Worm (Caenorhabditis elegans) whole organism, late embryonic: ENCODE data around the gene mrpl-41.

Experiments used
- C08G9.2 ChIP-seq: sonication (generic microtip); optimal IDR thresholded peaks from 2 replicates; lab custom pipeline; 2016; ENCODE audit warnings: mild to moderate bottlenecking, missing genetic modification characterization, moderate library complexity, missing compliant biosample characterization
- C38D4.7 ChIP-seq: fragments of 200-800 bp; sonication (Bioruptor generic); optimal IDR thresholded peaks from 2 replicates; lab custom pipeline; 2018; ENCODE audit warnings: mild to moderate bottlenecking, missing genetic modification characterization, moderate library complexity, missing compliant biosample characterization
- F13H6.1 ChIP-seq: sonication (generic microtip); optimal IDR thresholded peaks from 2 replicates; lab custom pipeline; 2016; ENCODE audit warnings: missing genetic modification characterization, missing compliant biosample characterization
- K02D7.2 ChIP-seq: sonication (generic microtip); optimal IDR thresholded peaks from 2 replicates; lab custom pipeline; 2017; ENCODE audit warnings: mild to moderate bottlenecking, missing genetic modification characterization, missing compliant biosample characterization
- K09A11.1 ChIP-seq: sonication (generic microtip); optimal IDR thresholded peaks from 2 replicates; lab custom pipeline; 2017; ENCODE audit warnings: antibody characterized with exemption, mild to moderate bottlenecking, missing genetic modification characterization, missing compliant biosample characterization; ENCODE audit not compliant: insufficient read depth
- ahr-1 ChIP-seq: sonication (generic microtip); optimal IDR thresholded peaks from 2 replicates; lab custom pipeline; 2016; ENCODE audit warnings: missing genetic modification characterization, missing compliant biosample characterization
- ceh-14 ChIP-seq: sonication (generic microtip); optimal IDR thresholded peaks from 2 replicates; lab custom pipeline; 2016; ENCODE audit warnings: missing genotype, missing genetic modification characterization, missing compliant biosample characterization
- ceh-18 ChIP-seq: sonication (generic microtip); optimal IDR thresholded peaks from 2 replicates; lab custom pipeline; 2016; ENCODE audit warnings: missing genetic modification characterization, missing compliant biosample characterization
- ceh-19 ChIP-seq: fragments of 200-800 bp; sonication (Bioruptor generic); optimal IDR thresholded peaks from 2 replicates; lab custom pipeline; 2018; ENCODE audit warnings: mild to moderate bottlenecking, missing genetic modification characterization, missing compliant biosample characterization
- ceh-2 ChIP-seq: sonication (generic microtip); optimal IDR thresholded peaks from 2 replicates; lab custom pipeline; 2016; ENCODE audit warnings: missing genotype, missing genetic modification characterization, missing compliant biosample characterization
- ceh-30 ChIP-seq: fragments of 150-350 bp; optimal IDR thresholded peaks from 2 replicates; lab custom pipeline; 2014; ENCODE audit warnings: missing biosample characterization, missing genetic modification characterization
- ceh-31 ChIP-seq: sonication (generic microtip); optimal IDR thresholded peaks from 2 replicates; lab custom pipeline; 2016; ENCODE audit warnings: missing genetic modification characterization, missing compliant biosample characterization
- ceh-34 ChIP-seq: sonication (generic microtip); optimal IDR thresholded peaks from 2 replicates; lab custom pipeline; 2016; ENCODE audit warnings: mild to moderate bottlenecking, missing genetic modification characterization, missing compliant biosample characterization
- ceh-45 ChIP-seq: fragments of 200-800 bp; sonication (Bioruptor generic); IDR thresholded peaks from 2 replicates; pipeline ENCODE4 v1.3.6; 2022; ENCODE audit warnings: missing genetic modification reagents, missing genetic modification characterization, missing compliant biosample characterization
- ceh-48 ChIP-seq: sonication (generic microtip); optimal IDR thresholded peaks from 2 replicates; lab custom pipeline; 2016; ENCODE audit warnings: missing genetic modification characterization, inconsistent platforms, missing compliant biosample characterization
- ceh-6 ChIP-seq: fragments of 200-800 bp; sonication (Bioruptor generic); optimal IDR thresholded peaks from 2 replicates; lab custom pipeline; 2018; ENCODE audit warnings: mild to moderate bottlenecking, missing genetic modification characterization, missing compliant biosample characterization
- dmd-4 ChIP-seq: sonication (generic microtip); optimal IDR thresholded peaks from 2 replicates; lab custom pipeline; 2016; ENCODE audit warnings: borderline replicate concordance, missing genetic modification characterization, missing compliant biosample characterization
- dve-1 ChIP-seq: sonication (generic microtip); optimal IDR thresholded peaks from 2 replicates; lab custom pipeline; 2017; ENCODE audit warnings: antibody characterized with exemption, mild to moderate bottlenecking, missing genetic modification characterization, missing compliant biosample characterization
- elt-2 ChIP-seq: sonication (generic microtip); optimal IDR thresholded peaks from 2 replicates; lab custom pipeline; 2016; ENCODE audit warnings: missing genetic modification reagents, missing genetic modification characterization, missing compliant biosample characterization
- fkh-6 ChIP-seq: sonication (generic microtip); optimal IDR thresholded peaks from 2 replicates; lab custom pipeline; 2016; ENCODE audit warnings: missing genetic modification characterization, missing compliant biosample characterization
- hlh-13 ChIP-seq: fragments of 200-800 bp; sonication (Bioruptor generic); optimal IDR thresholded peaks from 2 replicates; lab custom pipeline; 2018; ENCODE audit warnings: mild to moderate bottlenecking, missing genetic modification characterization, missing compliant biosample characterization
- hlh-15 ChIP-seq: sonication (generic microtip); optimal IDR thresholded peaks from 2 replicates; lab custom pipeline; 2016; ENCODE audit warnings: missing genetic modification characterization, missing compliant biosample characterization
- hlh-6 ChIP-seq: sonication (generic microtip); optimal IDR thresholded peaks from 2 replicates; lab custom pipeline; 2016; ENCODE audit warnings: missing genotype, missing genetic modification characterization, missing compliant biosample characterization
- hlh-8 ChIP-seq: sonication (generic microtip); optimal IDR thresholded peaks from 2 replicates; lab custom pipeline; 2016; ENCODE audit warnings: missing genotype, missing genetic modification characterization, missing compliant biosample characterization
- lin-11 ChIP-seq: fragments of 200-800 bp; sonication (Bioruptor generic); optimal IDR thresholded peaks from 2 replicates; lab custom pipeline; 2018; ENCODE audit warnings: mild to moderate bottlenecking, missing genetic modification characterization, missing compliant biosample characterization
- nfya-1 ChIP-seq: sonication (generic microtip); optimal IDR thresholded peaks from 2 replicates; lab custom pipeline; 2017; ENCODE audit warnings: missing genetic modification characterization, mild to moderate bottlenecking, missing compliant biosample characterization, antibody characterized with exemption, moderate library complexity
- nhr-11 ChIP-seq: fragments of 150-350 bp; optimal IDR thresholded peaks from 2 replicates; lab custom pipeline; 2014; ENCODE audit warnings: missing biosample characterization, missing genetic modification characterization
- nhr-232 ChIP-seq: sonication (generic microtip); optimal IDR thresholded peaks from 2 replicates; lab custom pipeline; 2016; ENCODE audit warnings: missing genetic modification characterization, missing compliant biosample characterization
- npax-4 ChIP-seq: sonication (generic microtip); optimal IDR thresholded peaks from 2 replicates; lab custom pipeline; 2016; ENCODE audit warnings: missing genetic modification characterization, missing compliant biosample characterization
- odd-2 ChIP-seq: sonication (generic microtip); optimal IDR thresholded peaks from 2 replicates; lab custom pipeline; 2017; ENCODE audit warnings: antibody characterized with exemption, mild to moderate bottlenecking, missing genetic modification characterization, missing compliant biosample characterization
- pag-3 ChIP-seq: sonication (generic microtip); optimal IDR thresholded peaks from 2 replicates; lab custom pipeline; 2016; ENCODE audit warnings: missing compliant biosample characterization, missing genetic modification characterization, borderline replicate concordance
- pha-4 ChIP-seq: fragments of 150-350 bp; optimal IDR thresholded peaks from 2 replicates; lab custom pipeline; 2018; ENCODE audit warnings: missing biosample characterization, missing genetic modification reagents, missing genetic modification characterization
- pqm-1 ChIP-seq: sonication (generic microtip); optimal IDR thresholded peaks from 2 replicates; lab custom pipeline; 2016; ENCODE audit warnings: missing genetic modification characterization, missing compliant biosample characterization
- ref-2 ChIP-seq: sonication (generic microtip); optimal IDR thresholded peaks from 2 replicates; lab custom pipeline; 2016; ENCODE audit warnings: missing genetic modification characterization, missing compliant biosample characterization
- rnt-1 ChIP-seq: sonication (generic microtip); optimal IDR thresholded peaks from 2 replicates; lab custom pipeline; 2016; ENCODE audit warnings: missing genetic modification characterization, missing compliant biosample characterization
- sdc-2 ChIP-seq: sonication (generic microtip); optimal IDR thresholded peaks from 2 replicates; lab custom pipeline; 2016; ENCODE audit warnings: missing genotype, missing genetic modification characterization, missing compliant biosample characterization
- sox-4 ChIP-seq: sonication (generic microtip); optimal IDR thresholded peaks from 2 replicates; lab custom pipeline; 2017; ENCODE audit warnings: mild to moderate bottlenecking, missing genetic modification characterization, inconsistent platforms, missing compliant biosample characterization
- tbx-2 ChIP-seq: sonication (generic microtip); optimal IDR thresholded peaks from 2 replicates; lab custom pipeline; 2016; ENCODE audit warnings: missing genetic modification characterization, missing compliant biosample characterization
- tbx-7 ChIP-seq: sonication (generic microtip); optimal IDR thresholded peaks from 2 replicates; lab custom pipeline; 2016; ENCODE audit warnings: missing genotype, missing genetic modification characterization, missing compliant biosample characterization
- ttx-3 ChIP-seq: sonication (generic microtip); optimal IDR thresholded peaks from 2 replicates; lab custom pipeline; 2016; ENCODE audit warnings: missing genetic modification reagents, missing genetic modification characterization, missing compliant biosample characterization
- unc-86 ChIP-seq: sonication (generic microtip); optimal IDR thresholded peaks from 2 replicates; lab custom pipeline; 2016; ENCODE audit warnings: missing genetic modification characterization, missing compliant biosample characterization

mrpl-41 gene

DNA sequence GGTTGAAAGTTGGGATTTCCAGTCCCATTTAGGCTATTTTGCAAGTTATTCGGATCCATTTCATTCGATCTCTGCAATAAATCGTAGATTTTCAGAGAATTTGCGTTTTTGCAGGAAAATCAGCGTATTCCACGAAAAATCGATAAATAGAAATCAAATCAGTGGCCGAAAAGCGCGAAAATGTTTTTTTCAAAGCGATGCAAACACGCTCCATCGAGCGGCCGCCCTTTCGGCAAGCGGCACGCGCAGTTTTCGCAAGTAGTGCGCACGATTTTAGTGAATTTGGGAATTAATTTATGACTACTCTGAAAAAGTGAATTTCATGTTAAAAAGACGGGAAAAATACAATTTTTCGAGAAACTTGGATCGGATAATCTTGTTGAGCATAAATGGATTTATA, 33.6 kb upstream of the mrpl-41 start (continued):
- peak; percentile 59 for TF ChIP-seq ceh-6 (GFP tag; lab: Kevin White, UChicago)
- peak; percentile 80 for TF ChIP-seq dmd-4 (tag; lab: Kevin White, UChicago)
- TF ChIP-seq nhr-11 (tag; lab: Kevin White, UChicago) = no peak
- peak; percentile 59 for TF ChIP-seq lin-11 (tag; lab: Kevin White, UChicago)
- TF ChIP-seq K09A11.1 (tag; lab: Kevin White, UChicago) = peak; percentile 67
- peak; percentile 26 for TF ChIP-seq C38D4.7 (GFP tag; lab: Kevin White, UChicago)
- peak; percentile 84 for TF ChIP-seq pag-3
- peak; percentile 43 for TF ChIP-seq npax-4 (tag; lab: Kevin White, UChicago)
- TF ChIP-seq tbx-2 (tag; lab: Kevin White, UChicago) = peak; percentile 93
- TF ChIP-seq C08G9.2 = peak; percentile 87
- peak; percentile 86 for TF ChIP-seq ceh-14 (tag; lab: Kevin White, UChicago)
- TF ChIP-seq dve-1 (tag; lab: Kevin White, UChicago) = peak; percentile 42
- peak; percentile 65 for TF ChIP-seq sdc-2 (tag; lab: Kevin White, UChicago)
- TF ChIP-seq unc-86 (tag; lab: Kevin White, UChicago) = peak; percentile 83
- peak; percentile 73 for TF ChIP-seq F13H6.1 (tag; lab: Kevin White, UChicago)
- peak; percentile 94 for TF ChIP-seq rnt-1 (tag; lab: Kevin White, UChicago)
- TF ChIP-seq nfya-1 (tag; lab: Kevin White, UChicago) = peak; percentile 93
- peak; percentile 92 for TF ChIP-seq ceh-31
- TF ChIP-seq sox-4 = peak; percentile 61
- TF ChIP-seq hlh-13 (GFP tag; lab: Kevin White, UChicago) = peak; percentile 25
- TF ChIP-seq ahr-1 = peak; percentile 57
- peak; percentile 92 for TF ChIP-seq ceh-18 (tag; lab: Kevin White, UChicago)
- peak; percentile 68 for TF ChIP-seq ceh-30 (tag; lab: Kevin White, UChicago)
- no peak for TF ChIP-seq pha-4
- TF ChIP-seq pqm-1 (tag; lab: Kevin White, UChicago) = peak; percentile 92
- peak; percentile 32 for TF ChIP-seq odd-2
- peak; percentile 89 for TF ChIP-seq elt-2 (tag; lab: Kevin White, UChicago)
- peak; percentile 53 for TF ChIP-seq fkh-6 (tag; lab: Kevin White, UChicago)
- TF ChIP-seq hlh-15 (tag; lab: Kevin White, UChicago) = peak; percentile 66
- TF ChIP-seq ceh-19 = peak; percentile 74
- peak; percentile 82 for TF ChIP-seq ceh-2 (tag; lab: Kevin White, UChicago)
- peak; percentile 90 for TF ChIP-seq ref-2 (tag; lab: Kevin White, UChicago)

DNA sequence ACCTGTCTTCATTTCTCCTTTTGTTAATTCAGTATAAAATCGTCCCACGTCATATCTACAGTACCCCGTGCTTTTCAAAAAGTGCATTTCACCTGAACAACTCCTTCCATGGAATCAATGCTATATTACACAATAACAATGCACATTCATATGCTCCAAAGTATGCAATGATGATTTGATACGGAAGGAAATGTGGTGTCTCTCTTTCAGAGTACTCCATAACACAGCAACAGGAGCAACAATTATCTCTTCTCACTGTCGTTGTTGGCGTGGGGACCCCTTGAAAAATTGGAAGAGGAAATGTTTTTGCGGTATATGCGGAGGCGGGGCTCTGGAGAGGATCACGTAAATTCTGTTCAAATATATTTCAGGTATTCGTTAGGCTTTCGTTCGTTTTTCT, 31.2 kb upstream of the mrpl-41 start, which contains the start of gene cat-2:
Gene cat-2, plus strand, starts transcription at position 301 of the 400 bp plus-strand sequence.
- TF ChIP-seq fkh-6 (tag; lab: Kevin White, UChicago) = no peak
- TF ChIP-seq K02D7.2 (tag; lab: Kevin White, UChicago) = no peak
- no peak for TF ChIP-seq ceh-34 (tag; lab: Kevin White, UChicago)
- no peak for TF ChIP-seq hlh-8 (tag; lab: Kevin White, UChicago)
- TF ChIP-seq tbx-7 (tag; lab: Kevin White, UChicago) = no peak
- no peak for TF ChIP-seq ceh-45 (GFP tag; lab: Robert Waterston, UW)
- TF ChIP-seq ttx-3 (tag; lab: Kevin White, UChicago) = no peak
- TF ChIP-seq nhr-232 (tag; lab: Kevin White, UChicago) = no peak
- no peak for TF ChIP-seq ceh-30 (tag; lab: Kevin White, UChicago)
- TF ChIP-seq C08G9.2 = no peak
- TF ChIP-seq ceh-48 = no peak
- no peak for TF ChIP-seq ceh-31
- TF ChIP-seq ceh-19 = no peak
- no peak for TF ChIP-seq hlh-6 (tag; lab: Kevin White, UChicago)
- no peak for TF ChIP-seq elt-2 (tag; lab: Kevin White, UChicago)
- no peak for TF ChIP-seq ahr-1
- no peak for TF ChIP-seq F13H6.1 (tag; lab: Kevin White, UChicago)
